Fruit fly (Drosophila melanogaster): Measurements from ENCODE around the gene DPCoAC.

DNA sequence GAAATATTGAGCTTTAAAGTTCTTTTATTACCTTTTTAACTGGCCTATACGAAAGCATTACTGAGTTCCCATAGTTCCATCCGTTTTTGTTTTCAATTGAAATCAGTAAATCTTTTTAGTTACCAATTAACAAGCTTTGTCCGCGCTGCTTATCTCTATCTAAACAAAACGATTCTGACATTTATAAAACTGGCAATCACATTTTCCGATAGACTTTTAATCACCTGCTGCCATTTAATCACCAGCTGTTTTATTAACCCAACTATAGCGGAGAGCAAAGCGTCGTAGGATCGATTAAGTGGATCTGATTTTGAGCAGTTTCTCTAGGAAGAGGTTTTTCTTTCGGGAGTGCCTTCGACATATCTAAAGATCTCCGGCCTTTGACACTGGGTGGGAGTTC is 45.1 kb upstream of the DPCoAC start:
- TF ChIP-seq Dif (GFP tag; optimal IDR thresholded peaks at IDR 0.05; ENCODE audit: partially characterized antibody) (no peak), Hnf4 (GFP tag; optimal IDR thresholded peaks at IDR 0.05) (no peak), Dfd (GFP tag; optimal IDR thresholded peaks at IDR 0.05) (no peak), br (GFP tag; optimal IDR thresholded peaks at IDR 0.05) (no peak), fru (GFP tag; optimal IDR thresholded peaks at IDR 0.05) (no peak), Sp1 (GFP tag; optimal IDR thresholded peaks at IDR 0.05) (no peak), Myc (optimal IDR thresholded peaks at IDR 0.05) (no peak)
